Fruit fly (Drosophila melanogaster) whole organism, wandering third instar larva: Measurements from ENCODE around the gene CG1208.

ENCODE experiments used
- Abd-B ChIP-seq: fragments of >200 bp; optimal IDR thresholded peaks from 2 replicates; lab custom pipeline; 2017; ENCODE audit warnings: missing biosample characterization, missing genetic modification characterization
- CG32264 ChIP-seq: fragments of 200-800 bp; sonication (Bioruptor generic); optimal IDR thresholded peaks from 2 replicates; lab custom pipeline; 2016; ENCODE audit warnings: missing biosample characterization, missing genetic modification characterization
- CG9705 ChIP-seq: fragments of 200-800 bp; sonication (Bioruptor generic); optimal IDR thresholded peaks from 2 replicates; lab custom pipeline; 2018; ENCODE audit warnings: missing biosample characterization, mild to moderate bottlenecking, missing genetic modification characterization
- CrebA ChIP-seq: fragments of 200-800 bp; sonication (Bioruptor generic); optimal IDR thresholded peaks from 2 replicates; lab custom pipeline; 2016; ENCODE audit warnings: missing biosample characterization, mild to moderate bottlenecking, missing genetic modification characterization, borderline replicate concordance
- Dfd ChIP-seq: fragments of >200 bp; optimal IDR thresholded peaks from 2 replicates; lab custom pipeline; 2017; ENCODE audit warnings: missing biosample characterization, missing genetic modification characterization
- Dif ChIP-seq: fragments of 200-275, 200-300 bp; sonication (Bioruptor generic); optimal IDR thresholded peaks from 2 replicates; lab custom pipeline; 2018; ENCODE audit warnings: missing biosample characterization, missing genetic modification characterization; ENCODE audit not compliant: partially characterized antibody
- GATAd ChIP-seq: sonication (Bioruptor generic); optimal IDR thresholded peaks from 2 replicates; lab custom pipeline; 2016; ENCODE audit warnings: missing biosample characterization, missing genetic modification characterization
- HLH106 ChIP-seq: fragments of 200-800 bp; optimal IDR thresholded peaks from 3 replicates; lab custom pipeline; 2019; ENCODE audit warnings: missing biosample characterization, mild to moderate bottlenecking, missing genetic modification characterization, moderate library complexity
- Hnf4 ChIP-seq: fragments of 200-800 bp; sonication (Bioruptor generic); optimal IDR thresholded peaks from 2 replicates; lab custom pipeline; 2016; ENCODE audit warnings: missing biosample characterization, mild to moderate bottlenecking, missing genetic modification characterization
- Hr78 ChIP-seq: fragments of >200 bp; optimal IDR thresholded peaks from 2 replicates; lab custom pipeline; 2017; ENCODE audit warnings: missing biosample characterization, missing genetic modification characterization
- Hr83 ChIP-seq: fragments of 200-300 bp; sonication (Bioruptor generic); optimal IDR thresholded peaks from 2 replicates; lab custom pipeline; 2016; ENCODE audit warnings: missing biosample characterization, mild to moderate bottlenecking, missing genetic modification characterization, moderate library complexity; ENCODE audit not compliant: poor library complexity, severe bottlenecking
- Jra ChIP-seq: sonication (Bioruptor generic); optimal IDR thresholded peaks from 2 replicates; lab custom pipeline; 2016; ENCODE audit warnings: missing biosample characterization, missing genetic modification characterization
- Mio ChIP-seq: sonication (Bioruptor generic); optimal IDR thresholded peaks from 2 replicates; lab custom pipeline; 2016; ENCODE audit warnings: missing biosample characterization, missing genetic modification characterization
- Myc ChIP-seq: fragments of >200 bp; optimal IDR thresholded peaks from 2 replicates; lab custom pipeline; 2017
- N ChIP-seq: fragments of >200 bp; optimal IDR thresholded peaks from 2 replicates; lab custom pipeline; 2018; ENCODE audit warnings: missing biosample characterization, missing external identifiers, missing genetic modification characterization
- OdsH ChIP-seq: fragments of 200-800 bp; sonication (Bioruptor generic); optimal IDR thresholded peaks from 2 replicates; lab custom pipeline; 2016; ENCODE audit warnings: missing biosample characterization, mild to moderate bottlenecking, missing genetic modification characterization
- Rel ChIP-seq, 2 experiments: fragments of 200-800 bp; sonication (Bioruptor generic) in 1 of 2; optimal IDR thresholded peaks; 2 replicates in 1 of 2; 3 replicates in 1 of 2; lab custom pipeline; 2016 to 2019; ENCODE audit warnings: mild to moderate bottlenecking in 2 of 2, missing biosample characterization in 2 of 2, missing genetic modification characterization in 2 of 2, moderate library complexity in 1 of 2
- Sp1 ChIP-seq: fragments of 200-800 bp; sonication (Bioruptor generic); optimal IDR thresholded peaks from 3 replicates; lab custom pipeline; 2019; ENCODE audit warnings: missing biosample characterization, mild to moderate bottlenecking, missing genetic modification characterization, moderate library complexity
- Vsx2 ChIP-seq: fragments of 200-300, 225-300 bp; sonication (Bioruptor generic); optimal IDR thresholded peaks from 2 replicates; lab custom pipeline; 2018; ENCODE audit warnings: missing biosample characterization, missing genetic modification characterization; ENCODE audit not compliant: partially characterized antibody
- br ChIP-seq: fragments of 200-800 bp; sonication (Bioruptor generic); optimal IDR thresholded peaks from 2 replicates; lab custom pipeline; 2016; ENCODE audit warnings: missing biosample characterization, missing genetic modification characterization
- brk ChIP-seq: fragments of 200-800 bp; sonication (Bioruptor generic); optimal IDR thresholded peaks from 2 replicates; lab custom pipeline; 2016; ENCODE audit warnings: missing biosample characterization, mild to moderate bottlenecking, missing genetic modification characterization
- dl ChIP-seq, 2 experiments: fragments of 175-275, 200-275 bp in 1 of 2; fragments of 200-275 bp in 1 of 2; sonication (Bioruptor generic); optimal IDR thresholded peaks; lab custom pipeline; 2018; ENCODE audit warnings: mild to moderate bottlenecking in 2 of 2, missing biosample characterization in 2 of 2, missing genetic modification characterization in 2 of 2, moderate library complexity in 2 of 2; ENCODE audit not compliant: partially characterized antibody in 2 of 2, insufficient read depth in 1 of 2
- dmrt93B ChIP-seq: fragments of 200-800 bp; sonication (Bioruptor generic); optimal IDR thresholded peaks from 2 replicates; lab custom pipeline; 2018; ENCODE audit warnings: missing biosample characterization, mild to moderate bottlenecking, missing genetic modification characterization
- dsf ChIP-seq: sonication (Bioruptor generic); optimal IDR thresholded peaks from 2 replicates; lab custom pipeline; 2016; ENCODE audit warnings: missing biosample characterization, missing genetic modification characterization, borderline replicate concordance
- ey ChIP-seq: fragments of 200-800 bp; sonication (Bioruptor generic); optimal IDR thresholded peaks from 2 replicates; lab custom pipeline; 2016; ENCODE audit warnings: missing biosample characterization, missing genetic modification characterization
- foxo ChIP-seq, 2 experiments: fragments of 200-800 bp; sonication (Bioruptor generic); optimal IDR thresholded peaks; 2 replicates in 1 of 2; 3 replicates in 1 of 2; lab custom pipeline; 2016 to 2017; ENCODE audit warnings: missing biosample characterization in 2 of 2, missing genetic modification characterization in 2 of 2
- fru ChIP-seq: fragments of 200-800 bp; sonication (Bioruptor generic); optimal IDR thresholded peaks from 3 replicates; lab custom pipeline; 2016; ENCODE audit warnings: missing biosample characterization, mild to moderate bottlenecking, missing genetic modification characterization
- h ChIP-seq: fragments of 200-800 bp; sonication (Bioruptor generic); optimal IDR thresholded peaks from 3 replicates; lab custom pipeline; 2016; ENCODE audit warnings: missing biosample characterization, mild to moderate bottlenecking, missing genetic modification characterization
- jim ChIP-seq: fragments of 175-275, 200-325 bp; sonication (Bioruptor generic); optimal IDR thresholded peaks from 2 replicates; lab custom pipeline; 2016; ENCODE audit warnings: missing biosample characterization, mild to moderate bottlenecking, missing genetic modification characterization
- lola ChIP-seq: fragments of >200 bp; optimal IDR thresholded peaks from 2 replicates; lab custom pipeline; 2017; ENCODE audit warnings: missing biosample characterization, missing genetic modification characterization
- pan ChIP-seq: fragments of >200 bp; optimal IDR thresholded peaks from 2 replicates; lab custom pipeline; 2017
- psq ChIP-seq: fragments of 200-800 bp; sonication (Bioruptor generic); optimal IDR thresholded peaks from 3 replicates; lab custom pipeline; 2017; ENCODE audit warnings: missing biosample characterization, mild to moderate bottlenecking, missing genetic modification characterization, moderate library complexity
- rgr ChIP-seq: fragments of 200-800 bp; sonication (Bioruptor generic); optimal IDR thresholded peaks from 3 replicates; lab custom pipeline; 2016; ENCODE audit warnings: missing biosample characterization, mild to moderate bottlenecking, missing genetic modification characterization
- sage ChIP-seq: fragments of 200-800 bp; sonication (Bioruptor generic); optimal IDR thresholded peaks from 2 replicates; lab custom pipeline; 2016; ENCODE audit warnings: missing biosample characterization, mild to moderate bottlenecking, missing genetic modification characterization
- sv ChIP-seq: fragments of 200-800 bp; sonication (Bioruptor generic); optimal IDR thresholded peaks from 3 replicates; lab custom pipeline; 2016; ENCODE audit warnings: missing biosample characterization, missing genetic modification characterization
- tai ChIP-seq: sonication (Bioruptor generic); optimal IDR thresholded peaks from 2 replicates; lab custom pipeline; 2016; ENCODE audit warnings: missing biosample characterization, missing genetic modification characterization
- usp ChIP-seq: fragments of >200 bp; optimal IDR thresholded peaks from 2 replicates; lab custom pipeline; 2017; ENCODE audit warnings: missing biosample characterization, missing genetic modification characterization
- woc ChIP-seq: sonication (Bioruptor generic); optimal IDR thresholded peaks from 2 replicates; lab custom pipeline; 2016; ENCODE audit warnings: missing biosample characterization, mild to moderate bottlenecking, missing genetic modification characterization

Gene CG1208

dm6 chr3R:5861218-5861902 lies 29.9 kb downstream of the CG1208 start (continued):
- TF ChIP-seq Hr83 (GFP tag; lab: Kevin White, UChicago) (peak; percentile 67), CrebA (GFP tag; lab: Kevin White, UChicago) (no peak), lola (GFP tag; lab: Kevin White, UChicago) (no peak), tai (no peak), GATAd (GFP tag; lab: Kevin White, UChicago) (no peak), pan (lab: Kevin White, UChicago) (no peak), h (GFP tag; lab: Kevin White, UChicago) (peak; percentile 36), dmrt93B (peak; percentile 40), Rel (GFP tag; optimal IDR thresholded peaks at IDR 0.05; lab: Kevin White, UChicago) (no peak), Rel (tag; optimal IDR thresholded peaks at IDR 0.05; lab: Kevin White, UChicago) (no peak), rgr (GFP tag; lab: Kevin White, UChicago) (peak; percentile 38)

dm6 chr3R:5862032-5862641 lies 30.7 kb downstream of the CG1208 start, which contains the start of gene CG2017:
Gene CG2017 (minus strand): TSS chr3R:5862405.
- no peak for TF ChIP-seq GATAd (GFP tag; lab: Kevin White, UChicago)
- no peak for TF ChIP-seq jim (GFP tag; lab: Kevin White, UChicago)
- TF ChIP-seq foxo (GFP tag; optimal IDR thresholded peaks at IDR 0.05; lab: Kevin White, UChicago) = peak in 1 of 2 experiments; percentile 49
- TF ChIP-seq dsf (GFP tag; lab: Kevin White, UChicago) = no peak
- TF ChIP-seq Hr78 (GFP tag; lab: Kevin White, UChicago) = no peak
- TF ChIP-seq br (GFP tag; lab: Kevin White, UChicago) = peak; percentile 40
- no peak for TF ChIP-seq Mio
- no peak for TF ChIP-seq CrebA (GFP tag; lab: Kevin White, UChicago)
- peak; percentile 72 for TF ChIP-seq Hr83 (GFP tag; lab: Kevin White, UChicago)
- peak; percentile 60 for TF ChIP-seq rgr (GFP tag; lab: Kevin White, UChicago)
- TF ChIP-seq dmrt93B = peak; percentile 8
- TF ChIP-seq brk (GFP tag; lab: Kevin White, UChicago) = no peak
- no peak for TF ChIP-seq N (GFP tag; lab: Kevin White, UChicago)
- no peak for TF ChIP-seq usp (GFP tag; lab: Kevin White, UChicago)
- no peak for TF ChIP-seq psq (GFP tag; lab: Kevin White, UChicago)
- TF ChIP-seq woc (GFP tag; lab: Kevin White, UChicago) = no peak
- TF ChIP-seq Dfd (GFP tag; lab: Kevin White, UChicago) = no peak
- no peak for TF ChIP-seq pan (lab: Kevin White, UChicago)
- no peak for TF ChIP-seq tai
- no peak for TF ChIP-seq dl (GFP tag; optimal IDR thresholded peaks at IDR 0.05; lab: Kevin White, UChicago; ENCODE audit: insufficient read depth in 1 of 2, partially characterized antibody in 2 of 2)
- TF ChIP-seq OdsH (GFP tag; lab: Kevin White, UChicago) = no peak
- no peak for TF ChIP-seq Rel (GFP tag; optimal IDR thresholded peaks at IDR 0.05; lab: Kevin White, UChicago)
- TF ChIP-seq Rel (tag; optimal IDR thresholded peaks at IDR 0.05; lab: Kevin White, UChicago) = peak; percentile 51
- no peak for TF ChIP-seq Myc (lab: Kevin White, UChicago)
- no peak for TF ChIP-seq sage (GFP tag; lab: Kevin White, UChicago)
- peak; percentile 67 for TF ChIP-seq Hnf4 (GFP tag; lab: Kevin White, UChicago)
- no peak for TF ChIP-seq Jra (GFP tag; lab: Kevin White, UChicago)
- TF ChIP-seq Abd-B (GFP tag; lab: Kevin White, UChicago) = no peak
- peak; percentile 27 for TF ChIP-seq Dif (GFP tag; lab: Kevin White, UChicago)
- TF ChIP-seq CG32264 (GFP tag; lab: Kevin White, UChicago) = no peak
- TF ChIP-seq Sp1 (GFP tag; lab: Kevin White, UChicago) = peak; percentile 18
- TF ChIP-seq ey (GFP tag; lab: Kevin White, UChicago) = peak; percentile 24
- no peak for TF ChIP-seq Vsx2 (GFP tag; lab: Kevin White, UChicago)
- TF ChIP-seq sv (GFP tag; lab: Kevin White, UChicago) = no peak
- no peak for TF ChIP-seq lola (GFP tag; lab: Kevin White, UChicago)
- TF ChIP-seq HLH106 = peak; percentile 53
- TF ChIP-seq h (GFP tag; lab: Kevin White, UChicago) = peak; percentile 47
- peak; percentile 41 for TF ChIP-seq fru (GFP tag; lab: Kevin White, UChicago)
- peak; percentile 48 for TF ChIP-seq CG9705 (GFP tag; lab: Kevin White, UChicago)
